Fruit fly (Drosophila melanogaster) whole organism, embryonic: Measurements from ENCODE around the gene CG31871.
A peak's percentile ranks its signal among the peaks of the same experiment; 100 is the strongest.

Experiments
- Antp ChIP-seq: fragments of 200-800 bp; sonication (Bioruptor generic); optimal IDR thresholded peaks from 3 replicates; lab custom pipeline; 2016; ENCODE audit warnings: missing biosample characterization, missing genetic modification characterization
- Bdp1 ChIP-seq: fragments of 200-800 bp; sonication (Bioruptor generic); optimal IDR thresholded peaks from 3 replicates; lab custom pipeline; 2016; ENCODE audit warnings: missing biosample characterization, missing genetic modification characterization
- CG15601 ChIP-seq: fragments of 200-800 bp; sonication (Bioruptor generic); optimal IDR thresholded peaks from 3 replicates; lab custom pipeline; 2019; ENCODE audit warnings: missing biosample characterization, mild to moderate bottlenecking, missing genetic modification characterization, moderate library complexity
- CG16813 ChIP-seq: fragments of 200-800 bp; sonication (Bioruptor generic); IDR thresholded peaks from 3 replicates; pipeline ENCODE4 v1.3.6; 2022; ENCODE audit warnings: missing biosample characterization, missing genetic modification characterization; ENCODE audit not compliant: partially characterized antibody
- CG16815 ChIP-seq: fragments of 200-800 bp; sonication (Bioruptor generic); optimal IDR thresholded peaks from 3 replicates; lab custom pipeline; 2017; ENCODE audit warnings: missing biosample characterization, mild to moderate bottlenecking, missing genetic modification characterization
- CG16863 ChIP-seq: fragments of 200-800 bp; sonication (Bioruptor generic); optimal IDR thresholded peaks from 3 replicates; lab custom pipeline; 2016; ENCODE audit warnings: missing biosample characterization, missing genetic modification characterization
- CG17912 ChIP-seq: fragments of 200-800 bp; sonication (Bioruptor generic); optimal IDR thresholded peaks from 2 replicates; lab custom pipeline; 2018; ENCODE audit warnings: missing biosample characterization, mild to moderate bottlenecking, missing genetic modification characterization
- CG18476 ChIP-seq: fragments of 200-800 bp; sonication (Bioruptor generic); optimal IDR thresholded peaks from 2 replicates; lab custom pipeline; 2016; ENCODE audit warnings: missing biosample characterization, mild to moderate bottlenecking, missing genetic modification characterization
- CG2129 ChIP-seq: fragments of 200-800 bp; sonication (Bioruptor generic); IDR thresholded peaks from 2 replicates; pipeline ENCODE4 v1.3.6; 2022; ENCODE audit warnings: missing biosample characterization, missing genetic modification characterization; ENCODE audit not compliant: partially characterized antibody
- CG32767 ChIP-seq: fragments of 200-800 bp; sonication (Bioruptor generic); IDR thresholded peaks from 2 replicates; pipeline ENCODE4 v1.3.6; 2022; ENCODE audit warnings: missing biosample characterization, missing genetic modification characterization
- CG5180 ChIP-seq: fragments of 200-800 bp; sonication (Bioruptor generic); optimal IDR thresholded peaks from 3 replicates; lab custom pipeline; 2017; ENCODE audit warnings: missing biosample characterization, missing genetic modification characterization, mild to moderate bottlenecking, moderate library complexity, missing genetic modification reagents
- CG6254 ChIP-seq: fragments of 200-800 bp; sonication (Bioruptor generic); optimal IDR thresholded peaks from 3 replicates; lab custom pipeline; 2017; ENCODE audit warnings: mild to moderate bottlenecking, missing biosample characterization, missing genetic modification reagents, missing genetic modification characterization
- CG7987 ChIP-seq: fragments of 200-800 bp; sonication (Bioruptor generic); optimal IDR thresholded peaks from 2 replicates; lab custom pipeline; 2018; ENCODE audit warnings: missing biosample characterization, mild to moderate bottlenecking, missing genetic modification characterization, moderate library complexity
- CG8944 ChIP-seq: fragments of 200-800 bp; sonication (Bioruptor generic); optimal IDR thresholded peaks from 3 replicates; lab custom pipeline; 2016; ENCODE audit warnings: missing biosample characterization, missing genetic modification characterization
- CG9215 ChIP-seq: fragments of 200-800 bp; sonication (Bioruptor generic); IDR thresholded peaks from 2 replicates; pipeline ENCODE4 v1.3.6; 2022; ENCODE audit warnings: missing biosample characterization, missing genetic modification characterization
- Ets65A ChIP-seq: fragments of 200-800 bp; sonication (Bioruptor generic); peaks from one replicate; lab custom pipeline; 2016; ENCODE audit warnings: missing biosample characterization, missing genetic modification characterization
- Hr3 ChIP-seq: fragments of 200-800 bp; sonication (Bioruptor generic); optimal IDR thresholded peaks from 3 replicates; lab custom pipeline; 2016; ENCODE audit warnings: missing biosample characterization, missing genetic modification characterization
- Hr39 ChIP-seq: fragments of >200 bp; optimal IDR thresholded peaks from 2 replicates; lab custom pipeline; 2017
- Hr78 ChIP-seq, 2 experiments: fragments of 200-800 bp in 1 of 2; fragments of >200 bp in 1 of 2; sonication (Bioruptor generic) in 1 of 2; optimal IDR thresholded peaks; 2 replicates each; lab custom pipeline; 2017 to 2019; ENCODE audit warnings: missing biosample characterization in 2 of 2, missing genetic modification characterization in 2 of 2, mild to moderate bottlenecking in 1 of 2, moderate library complexity in 1 of 2
- MBD-R2 ChIP-seq: fragments of 200-800 bp; sonication (Bioruptor generic); IDR thresholded peaks from 2 replicates; pipeline ENCODE4 v1.3.6; 2022; ENCODE audit warnings: missing biosample characterization, missing genetic modification characterization
- Nf-YB ChIP-seq: fragments of 200-800 bp; sonication (Bioruptor generic); optimal IDR thresholded peaks from 3 replicates; lab custom pipeline; 2019; ENCODE audit warnings: missing biosample characterization, mild to moderate bottlenecking, missing genetic modification characterization, moderate library complexity
- Oaz ChIP-seq: fragments of 200-800 bp; sonication (Bioruptor generic); IDR thresholded peaks from 2 replicates; pipeline ENCODE4 v1.3.6; 2022; ENCODE audit warnings: missing biosample characterization, missing genetic modification characterization
- Scr ChIP-seq: fragments of 200-800 bp; sonication (Bioruptor generic); IDR thresholded peaks from 2 replicates; pipeline ENCODE4 v1.3.6; 2022; ENCODE audit warnings: missing biosample characterization, missing genetic modification characterization; ENCODE audit not compliant: partially characterized antibody
- Vsx1 ChIP-seq: fragments of 200-800 bp; sonication (Bioruptor generic); optimal IDR thresholded peaks from 2 replicates; lab custom pipeline; 2017; ENCODE audit warnings: missing biosample characterization, mild to moderate bottlenecking, missing genetic modification characterization, missing genetic modification reagents
- ab ChIP-seq: fragments of 200-800 bp; sonication (Bioruptor generic); optimal IDR thresholded peaks from 2 replicates; lab custom pipeline; 2016; ENCODE audit warnings: missing biosample characterization, missing genetic modification characterization
- ara ChIP-seq: fragments of 200-800 bp; sonication (Bioruptor generic); IDR thresholded peaks from 2 replicates; pipeline ENCODE4 v1.3.6; 2022; ENCODE audit warnings: missing biosample characterization, missing genetic modification characterization
- bsh ChIP-seq, 2 experiments: fragments of 200-800 bp; sonication (Bioruptor generic); optimal IDR thresholded peaks; 2 replicates each; lab custom pipeline; 2017 to 2018; ENCODE audit warnings: mild to moderate bottlenecking in 2 of 2, missing biosample characterization in 2 of 2, missing genetic modification characterization in 2 of 2, moderate library complexity in 1 of 2
- chn ChIP-seq: fragments of 200-800 bp; sonication (Bioruptor generic); optimal IDR thresholded peaks from 2 replicates; lab custom pipeline; 2016; ENCODE audit warnings: missing biosample characterization, missing genetic modification characterization
- crol ChIP-seq: fragments of 200-800 bp; sonication (Bioruptor generic); IDR thresholded peaks from 2 replicates; pipeline ENCODE4 v1.3.6; 2022; ENCODE audit warnings: missing biosample characterization, missing genetic modification characterization
- hb ChIP-seq: fragments of 200-800 bp; sonication (Bioruptor generic); IDR thresholded peaks from 3 replicates; pipeline ENCODE4 v1.3.6; 2022; ENCODE audit warnings: missing biosample characterization, missing genetic modification characterization; ENCODE audit not compliant: partially characterized antibody
- lmd ChIP-seq: fragments of 200-800 bp; sonication (Bioruptor generic); IDR thresholded peaks from 2 replicates; pipeline ENCODE4 v1.3.6; 2022; ENCODE audit warnings: missing biosample characterization, missing genetic modification characterization
- otp ChIP-seq: fragments of 200-800 bp; sonication (Bioruptor generic); IDR thresholded peaks from 3 replicates; pipeline ENCODE4, ENCODE4 v1.3.6; 2022; ENCODE audit warnings: missing biosample characterization, missing genetic modification characterization
- pita ChIP-seq: fragments of 200-800 bp; sonication (Bioruptor generic); optimal IDR thresholded peaks from 2 replicates; lab custom pipeline; 2017; ENCODE audit warnings: missing biosample characterization, mild to moderate bottlenecking, missing genetic modification characterization
- sc ChIP-seq, 3 experiments: fragments of >200 bp in 2 of 3; fragments of 200-800 bp in 1 of 3; sonication (Bioruptor generic) in 1 of 3; optimal IDR thresholded peaks; 2 replicates in 2 of 3; 3 replicates in 1 of 3; lab custom pipeline; 2017; ENCODE audit warnings: mild to moderate bottlenecking in 1 of 3, missing biosample characterization in 1 of 3, missing genetic modification characterization in 1 of 3, missing genetic modification reagents in 1 of 3
- sob ChIP-seq: fragments of 200-800 bp; sonication (Bioruptor generic); IDR thresholded peaks from 2 replicates; pipeline ENCODE4 v1.3.6; 2022; ENCODE audit warnings: missing biosample characterization, missing genetic modification characterization
- sr ChIP-seq: fragments of 200-800 bp; sonication (Bioruptor generic); IDR thresholded peaks from 3 replicates; pipeline ENCODE4 v1.3.6; 2022; ENCODE audit warnings: missing biosample characterization, missing genetic modification characterization
- tup ChIP-seq: fragments of 200-800 bp; sonication (Bioruptor generic); optimal IDR thresholded peaks from 2 replicates; lab custom pipeline; 2016; ENCODE audit warnings: missing biosample characterization, mild to moderate bottlenecking, missing genetic modification characterization, moderate library complexity
- wek ChIP-seq: fragments of 200-800 bp; sonication (Bioruptor generic); optimal IDR thresholded peaks from 3 replicates; lab custom pipeline; 2018; ENCODE audit warnings: missing biosample characterization, mild to moderate bottlenecking, missing genetic modification characterization, moderate library complexity

Gene CG31871

dm6 chr2L:10708089-10708488, 46.2 kb downstream of the CG31871 start:
- TF ChIP-seq Ets65A (peak; percentile 13), CG16813 (no peak), pita (GFP tag; lab: Kevin White, UChicago) (no peak), MBD-R2 (GFP tag; lab: Robert Waterston, UW) (no peak), CG2129 (no peak), CG16863 (GFP tag; lab: Kevin White, UChicago) (no peak), Hr3 (no peak), wek (GFP tag; lab: Kevin White, UChicago) (no peak), Oaz (GFP tag; lab: Robert Waterston, UW) (no peak), Hr78 (GFP tag; optimal IDR thresholded peaks at IDR 0.05; lab: Kevin White, UChicago) (no peak), sc (optimal IDR thresholded peaks at IDR 0.05; lab: Kevin White, UChicago) (no peak), sc (GFP tag; optimal IDR thresholded peaks at IDR 0.05; lab: Kevin White, UChicago) (no peak), otp (GFP tag; lab: Robert Waterston, UW) (no peak), Bdp1 (GFP tag; lab: Kevin White, UChicago) (no peak), bsh (GFP tag; optimal IDR thresholded peaks at IDR 0.05; lab: Kevin White, UChicago) (no peak), Vsx1 (GFP tag; lab: Kevin White, UChicago) (no peak), CG17912 (no peak), Hr39 (lab: Kevin White, UChicago) (peak; percentile 64), ara (no peak), crol (GFP tag; lab: Robert Waterston, UW) (peak; percentile 67), CG8944 (GFP tag; lab: Kevin White, UChicago) (no peak), CG18476 (GFP tag; lab: Kevin White, UChicago) (no peak), CG16815 (no peak)
- TF ChIP-seq, all 482 proteins: peak for 3

dm6 chr2L:10709353-10709752, 47.5 kb downstream of the CG31871 start, which contains the start of gene Lip2:
TSS of gene Lip2 (minus strand) at chr2L:10709453.
- TF ChIP-seq CG7987 (GFP tag; lab: Kevin White, UChicago) (no peak), sob (GFP tag; lab: Robert Waterston, UW) (no peak), chn (GFP tag; lab: Kevin White, UChicago) (no peak), tup (GFP tag; lab: Kevin White, UChicago) (no peak), CG16813 (no peak), Antp (GFP tag; lab: Kevin White, UChicago) (no peak), ab (no peak), CG9215 (GFP tag; lab: Robert Waterston, UW) (no peak), CG6254 (GFP tag; lab: Kevin White, UChicago) (no peak), CG15601 (tag; lab: Kevin White, UChicago) (no peak)
- TF ChIP-seq, all 482 proteins: peak for 0

- TF ChIP-seq lmd (GFP tag; lab: Robert Waterston, UW) = 0 out of 2 replicates have a peak, but pooled peaks have one; percentile 19
- no peak for TF ChIP-seq sr
- no peak for TF ChIP-seq Nf-YB
- TF ChIP-seq CG32767 (GFP tag; lab: Robert Waterston, UW) = no peak
- TF ChIP-seq hb (GFP tag; lab: Robert Waterston, UW) = 0 out of 3 replicates have a peak, but pooled peaks have one; percentile 19
- TF ChIP-seq crol (GFP tag; lab: Robert Waterston, UW) = peak; percentile 37; the same call in 1 of the 2 replicates
- TF ChIP-seq Scr (GFP tag; lab: Robert Waterston, UW) = no peak
- TF ChIP-seq CG5180 (GFP tag; lab: Kevin White, UChicago) = peak; percentile 93
Observed at dm6 chr2L:10711221-10711620, 49.3 kb downstream of the CG31871 start.
